Fruit fly (Drosophila melanogaster) whole organism, wandering third instar larva: ENCODE results near the gene Trf5.

Experiments
- Abd-B ChIP-seq: fragments of >200 bp; optimal IDR thresholded peaks from 2 replicates; lab custom pipeline; 2017; ENCODE audit warnings: missing biosample characterization, missing genetic modification characterization
- CG32264 ChIP-seq: fragments of 200-800 bp; sonication (Bioruptor generic); optimal IDR thresholded peaks from 2 replicates; lab custom pipeline; 2016; ENCODE audit warnings: missing biosample characterization, missing genetic modification characterization
- CrebA ChIP-seq: fragments of 200-800 bp; sonication (Bioruptor generic); optimal IDR thresholded peaks from 2 replicates; lab custom pipeline; 2016; ENCODE audit warnings: missing biosample characterization, mild to moderate bottlenecking, missing genetic modification characterization, borderline replicate concordance
- Dfd ChIP-seq: fragments of >200 bp; optimal IDR thresholded peaks from 2 replicates; lab custom pipeline; 2017; ENCODE audit warnings: missing biosample characterization, missing genetic modification characterization
- Dif ChIP-seq: fragments of 200-275, 200-300 bp; sonication (Bioruptor generic); optimal IDR thresholded peaks from 2 replicates; lab custom pipeline; 2018; ENCODE audit warnings: missing biosample characterization, missing genetic modification characterization; ENCODE audit not compliant: partially characterized antibody
- HLH106 ChIP-seq: fragments of 200-800 bp; optimal IDR thresholded peaks from 3 replicates; lab custom pipeline; 2019; ENCODE audit warnings: missing biosample characterization, mild to moderate bottlenecking, missing genetic modification characterization, moderate library complexity
- Hnf4 ChIP-seq: fragments of 200-800 bp; sonication (Bioruptor generic); optimal IDR thresholded peaks from 2 replicates; lab custom pipeline; 2016; ENCODE audit warnings: missing biosample characterization, mild to moderate bottlenecking, missing genetic modification characterization
- Hr78 ChIP-seq: fragments of >200 bp; optimal IDR thresholded peaks from 2 replicates; lab custom pipeline; 2017; ENCODE audit warnings: missing biosample characterization, missing genetic modification characterization
- Hr83 ChIP-seq: fragments of 200-300 bp; sonication (Bioruptor generic); optimal IDR thresholded peaks from 2 replicates; lab custom pipeline; 2016; ENCODE audit warnings: missing biosample characterization, mild to moderate bottlenecking, missing genetic modification characterization, moderate library complexity; ENCODE audit not compliant: poor library complexity, severe bottlenecking
- Jra ChIP-seq: sonication (Bioruptor generic); optimal IDR thresholded peaks from 2 replicates; lab custom pipeline; 2016; ENCODE audit warnings: missing biosample characterization, missing genetic modification characterization
- Mio ChIP-seq: sonication (Bioruptor generic); optimal IDR thresholded peaks from 2 replicates; lab custom pipeline; 2016; ENCODE audit warnings: missing biosample characterization, missing genetic modification characterization
- Myc ChIP-seq: fragments of >200 bp; optimal IDR thresholded peaks from 2 replicates; lab custom pipeline; 2017
- N ChIP-seq: fragments of >200 bp; optimal IDR thresholded peaks from 2 replicates; lab custom pipeline; 2018; ENCODE audit warnings: missing biosample characterization, missing external identifiers, missing genetic modification characterization
- OdsH ChIP-seq: fragments of 200-800 bp; sonication (Bioruptor generic); optimal IDR thresholded peaks from 2 replicates; lab custom pipeline; 2016; ENCODE audit warnings: missing biosample characterization, mild to moderate bottlenecking, missing genetic modification characterization
- Rel ChIP-seq, 2 experiments: fragments of 200-800 bp; sonication (Bioruptor generic) in 1 of 2; optimal IDR thresholded peaks; 2 replicates in 1 of 2; 3 replicates in 1 of 2; lab custom pipeline; 2016 to 2019; ENCODE audit warnings: mild to moderate bottlenecking in 2 of 2, missing biosample characterization in 2 of 2, missing genetic modification characterization in 2 of 2, moderate library complexity in 1 of 2
- Sp1 ChIP-seq: fragments of 200-800 bp; sonication (Bioruptor generic); optimal IDR thresholded peaks from 3 replicates; lab custom pipeline; 2019; ENCODE audit warnings: missing biosample characterization, mild to moderate bottlenecking, missing genetic modification characterization, moderate library complexity
- Vsx2 ChIP-seq: fragments of 200-300, 225-300 bp; sonication (Bioruptor generic); optimal IDR thresholded peaks from 2 replicates; lab custom pipeline; 2018; ENCODE audit warnings: missing biosample characterization, missing genetic modification characterization; ENCODE audit not compliant: partially characterized antibody
- br ChIP-seq: fragments of 200-800 bp; sonication (Bioruptor generic); optimal IDR thresholded peaks from 2 replicates; lab custom pipeline; 2016; ENCODE audit warnings: missing biosample characterization, missing genetic modification characterization
- dl ChIP-seq, 2 experiments: fragments of 175-275, 200-275 bp in 1 of 2; fragments of 200-275 bp in 1 of 2; sonication (Bioruptor generic); optimal IDR thresholded peaks; lab custom pipeline; 2018; ENCODE audit warnings: mild to moderate bottlenecking in 2 of 2, missing biosample characterization in 2 of 2, missing genetic modification characterization in 2 of 2, moderate library complexity in 2 of 2; ENCODE audit not compliant: partially characterized antibody in 2 of 2, insufficient read depth in 1 of 2
- dmrt93B ChIP-seq: fragments of 200-800 bp; sonication (Bioruptor generic); optimal IDR thresholded peaks from 2 replicates; lab custom pipeline; 2018; ENCODE audit warnings: missing biosample characterization, mild to moderate bottlenecking, missing genetic modification characterization
- dsf ChIP-seq: sonication (Bioruptor generic); optimal IDR thresholded peaks from 2 replicates; lab custom pipeline; 2016; ENCODE audit warnings: missing biosample characterization, missing genetic modification characterization, borderline replicate concordance
- ey ChIP-seq: fragments of 200-800 bp; sonication (Bioruptor generic); optimal IDR thresholded peaks from 2 replicates; lab custom pipeline; 2016; ENCODE audit warnings: missing biosample characterization, missing genetic modification characterization
- foxo ChIP-seq, 2 experiments: fragments of 200-800 bp; sonication (Bioruptor generic); optimal IDR thresholded peaks; 2 replicates in 1 of 2; 3 replicates in 1 of 2; lab custom pipeline; 2016 to 2017; ENCODE audit warnings: missing biosample characterization in 2 of 2, missing genetic modification characterization in 2 of 2
- fru ChIP-seq: fragments of 200-800 bp; sonication (Bioruptor generic); optimal IDR thresholded peaks from 3 replicates; lab custom pipeline; 2016; ENCODE audit warnings: missing biosample characterization, mild to moderate bottlenecking, missing genetic modification characterization
- h ChIP-seq: fragments of 200-800 bp; sonication (Bioruptor generic); optimal IDR thresholded peaks from 3 replicates; lab custom pipeline; 2016; ENCODE audit warnings: missing biosample characterization, mild to moderate bottlenecking, missing genetic modification characterization
- jim ChIP-seq: fragments of 175-275, 200-325 bp; sonication (Bioruptor generic); optimal IDR thresholded peaks from 2 replicates; lab custom pipeline; 2016; ENCODE audit warnings: missing biosample characterization, mild to moderate bottlenecking, missing genetic modification characterization
- pan ChIP-seq: fragments of >200 bp; optimal IDR thresholded peaks from 2 replicates; lab custom pipeline; 2017
- psq ChIP-seq: fragments of 200-800 bp; sonication (Bioruptor generic); optimal IDR thresholded peaks from 3 replicates; lab custom pipeline; 2017; ENCODE audit warnings: missing biosample characterization, mild to moderate bottlenecking, missing genetic modification characterization, moderate library complexity
- sage ChIP-seq: fragments of 200-800 bp; sonication (Bioruptor generic); optimal IDR thresholded peaks from 2 replicates; lab custom pipeline; 2016; ENCODE audit warnings: missing biosample characterization, mild to moderate bottlenecking, missing genetic modification characterization
- usp ChIP-seq: fragments of >200 bp; optimal IDR thresholded peaks from 2 replicates; lab custom pipeline; 2017; ENCODE audit warnings: missing biosample characterization, missing genetic modification characterization
- woc ChIP-seq: sonication (Bioruptor generic); optimal IDR thresholded peaks from 2 replicates; lab custom pipeline; 2016; ENCODE audit warnings: missing biosample characterization, mild to moderate bottlenecking, missing genetic modification characterization

Gene Trf5

DNA sequence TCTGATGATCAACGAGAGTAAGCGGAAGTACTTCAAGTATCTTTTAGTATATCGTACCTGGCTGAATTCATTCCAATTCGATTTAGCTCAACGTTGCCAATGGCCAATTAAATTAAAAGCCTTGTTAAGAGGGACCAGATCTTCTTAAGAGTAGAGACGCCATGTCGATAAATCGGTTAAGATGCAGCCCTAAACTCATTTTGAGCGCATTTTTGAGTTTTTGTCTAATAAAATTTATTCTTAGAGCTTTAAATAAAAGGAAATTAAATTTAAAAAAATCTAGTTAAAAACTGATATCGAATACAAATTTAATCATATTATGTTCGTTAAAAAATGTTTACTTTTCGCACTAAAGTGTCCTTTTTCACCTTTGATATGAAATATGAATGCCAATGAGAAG, at the start of gene Trf5:
Trf5 (minus strand) TSS at position 101 of the 400 bp plus-strand sequence.
- TF ChIP-seq Dfd (GFP tag; lab: Kevin White, UChicago) = no peak
- TF ChIP-seq HLH106 = no peak
- no peak for TF ChIP-seq usp (GFP tag; lab: Kevin White, UChicago)
- TF ChIP-seq Hr78 (GFP tag; lab: Kevin White, UChicago) = no peak
- TF ChIP-seq sage (GFP tag; lab: Kevin White, UChicago) = no peak
- no peak for TF ChIP-seq ey (GFP tag; lab: Kevin White, UChicago)
- TF ChIP-seq dl (GFP tag; optimal IDR thresholded peaks at IDR 0.05; lab: Kevin White, UChicago; ENCODE audit: insufficient read depth in 1 of 2, partially characterized antibody in 2 of 2) = no peak

DNA sequence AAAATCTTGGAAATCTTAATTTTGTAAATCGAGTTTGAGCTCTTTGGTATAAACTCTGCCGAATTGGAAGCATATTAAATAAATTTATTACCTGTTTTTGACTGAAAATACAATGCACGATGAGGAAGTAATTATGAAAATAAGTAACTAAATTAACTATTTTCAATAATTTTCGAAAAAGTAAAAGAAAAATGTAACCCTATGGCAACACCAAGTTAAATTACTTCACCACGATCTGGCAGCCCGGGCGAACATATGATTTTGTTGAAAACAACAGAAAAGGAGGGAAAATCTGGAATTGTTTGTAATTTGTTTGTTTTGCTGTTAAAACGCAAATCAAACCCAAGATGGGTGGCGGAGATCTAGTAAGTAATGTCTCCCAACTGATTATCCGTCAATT, 48.6 kb upstream of the Trf5 start, which contains the start of the genes CG9961 and Cwc25:
CG9961 (minus strand) TSS at position 83 of the 400 bp plus-strand sequence.
Cwc25 (plus strand) TSS at position 247 of the 400 bp plus-strand sequence.
- TF ChIP-seq HLH106 (peak; percentile 22), foxo (GFP tag; optimal IDR thresholded peaks at IDR 0.05; lab: Kevin White, UChicago) (peak in 1 of 2 experiments; percentile 8), Rel (GFP tag; optimal IDR thresholded peaks at IDR 0.05; lab: Kevin White, UChicago) (no peak), Rel (tag; optimal IDR thresholded peaks at IDR 0.05; lab: Kevin White, UChicago) (no peak)

DNA sequence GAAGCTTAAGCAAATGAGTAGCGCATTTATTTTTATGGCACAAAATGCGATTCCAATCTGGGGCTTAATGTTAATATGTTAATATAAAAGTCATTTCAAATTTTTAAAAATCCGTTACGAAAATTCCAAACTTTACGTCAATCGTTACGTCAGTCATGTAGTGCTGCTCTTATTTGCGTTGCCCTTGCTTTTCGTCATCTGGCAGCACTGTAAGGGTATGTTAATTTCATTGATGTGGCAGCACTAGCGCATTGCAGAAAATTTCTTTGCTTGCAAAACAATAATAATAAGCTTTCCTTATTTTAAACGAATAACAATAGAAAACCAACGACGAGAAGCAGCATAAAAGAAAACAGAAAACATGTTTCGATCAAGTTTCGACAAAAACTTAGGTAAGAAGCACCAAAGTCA, 43.6 kb upstream of the Trf5 start, which contains the start of gene Hrs:
Hrs (plus strand) TSS at position 167 of the 411 bp plus-strand sequence.
- TF ChIP-seq psq (GFP tag; lab: Kevin White, UChicago) (peak; percentile 23), N (GFP tag; lab: Kevin White, UChicago) (no peak), dsf (GFP tag; lab: Kevin White, UChicago) (no peak), HLH106 (no peak), CG32264 (GFP tag; lab: Kevin White, UChicago) (no peak), Rel (GFP tag; optimal IDR thresholded peaks at IDR 0.05; lab: Kevin White, UChicago) (no peak), Rel (tag; optimal IDR thresholded peaks at IDR 0.05; lab: Kevin White, UChicago) (peak; percentile 10)

DNA sequence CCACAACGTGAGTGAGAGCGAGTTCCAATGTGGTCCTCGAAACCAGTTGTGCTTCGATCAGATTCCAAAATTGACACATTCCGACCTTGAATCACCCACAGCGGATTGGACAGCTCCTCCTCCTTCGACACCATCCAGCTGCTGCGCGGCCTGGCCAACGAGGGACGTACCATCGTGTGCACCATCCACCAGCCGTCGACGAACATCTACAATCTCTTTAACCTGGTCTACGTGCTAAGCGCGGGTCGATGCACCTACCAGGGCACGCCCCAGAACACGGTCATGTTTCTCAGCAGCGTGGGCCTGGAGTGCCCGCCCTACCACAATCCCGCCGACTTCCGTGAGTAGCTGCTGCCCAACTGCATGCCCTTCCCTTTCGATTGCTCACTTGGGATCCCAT, 41.3 kb upstream of the Trf5 start:
- TF ChIP-seq Dfd (GFP tag; lab: Kevin White, UChicago) (no peak), Hnf4 (GFP tag; lab: Kevin White, UChicago) (no peak), ey (GFP tag; lab: Kevin White, UChicago) (no peak), HLH106 (no peak), jim (GFP tag; lab: Kevin White, UChicago) (no peak), Abd-B (GFP tag; lab: Kevin White, UChicago) (no peak), Rel (GFP tag; optimal IDR thresholded peaks at IDR 0.05; lab: Kevin White, UChicago) (no peak), Rel (tag; optimal IDR thresholded peaks at IDR 0.05; lab: Kevin White, UChicago) (no peak), Myc (no peak), OdsH (GFP tag; lab: Kevin White, UChicago) (no peak), usp (GFP tag; lab: Kevin White, UChicago) (no peak), pan (lab: Kevin White, UChicago) (no peak), fru (GFP tag; lab: Kevin White, UChicago) (no peak), sage (GFP tag; lab: Kevin White, UChicago) (no peak), Hr83 (GFP tag; lab: Kevin White, UChicago) (no peak), dl (GFP tag; optimal IDR thresholded peaks at IDR 0.05; lab: Kevin White, UChicago; ENCODE audit: insufficient read depth in 1 of 2, partially characterized antibody in 2 of 2) (no peak), foxo (GFP tag; optimal IDR thresholded peaks at IDR 0.05; lab: Kevin White, UChicago) (no peak)
- TF ChIP-seq, all 38 proteins: peak for 0

DNA sequence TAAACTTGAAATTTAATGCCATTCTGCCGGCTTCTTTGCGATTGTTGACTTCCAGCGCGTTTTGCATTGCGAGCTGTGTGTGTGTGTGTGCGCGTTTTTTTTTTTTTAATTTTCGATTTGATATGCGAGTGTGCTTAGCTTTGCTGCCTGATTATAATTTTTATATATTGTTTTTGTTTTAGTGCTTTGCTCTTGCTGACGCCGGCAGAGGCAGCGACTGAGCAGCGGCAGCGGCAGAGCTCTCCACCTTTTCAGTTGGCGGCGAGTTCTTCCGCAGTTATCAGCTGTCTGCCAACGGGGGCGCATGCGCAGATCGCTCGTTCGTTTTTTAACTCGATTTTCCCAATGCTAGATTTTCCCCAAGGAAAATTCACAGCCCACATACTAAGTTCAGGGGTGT, 39.3 kb upstream of the Trf5 start:
- TF ChIP-seq Mio = no peak
- no peak for TF ChIP-seq CG32264 (GFP tag; lab: Kevin White, UChicago)
- TF ChIP-seq Hr78 (GFP tag; lab: Kevin White, UChicago) = no peak
- TF ChIP-seq psq (GFP tag; lab: Kevin White, UChicago) = no peak
- no peak for TF ChIP-seq usp (GFP tag; lab: Kevin White, UChicago)
- TF ChIP-seq Vsx2 (GFP tag; lab: Kevin White, UChicago) = no peak
- TF ChIP-seq Myc = no peak

DNA sequence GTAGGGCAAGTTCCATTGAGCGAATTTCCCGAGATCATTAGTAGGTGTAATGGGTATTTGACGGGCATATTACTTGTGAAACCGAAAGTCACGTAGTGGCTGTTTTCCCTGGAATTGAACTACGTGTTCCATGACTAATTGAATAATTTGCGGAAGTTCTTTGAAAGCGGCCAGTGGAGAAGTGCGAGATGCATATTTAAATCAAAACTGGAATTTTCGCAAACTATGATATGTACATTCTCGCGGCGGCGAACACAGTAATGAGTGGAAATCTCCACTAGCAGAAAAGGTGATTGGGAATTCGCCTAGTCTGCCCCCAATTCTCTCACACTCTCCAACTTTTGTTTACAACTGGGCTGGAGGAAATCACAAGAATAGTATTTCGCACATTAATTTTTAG, 38.7 kb upstream of the Trf5 start:
- TF ChIP-seq CG32264 (GFP tag; lab: Kevin White, UChicago) = no peak

DNA sequence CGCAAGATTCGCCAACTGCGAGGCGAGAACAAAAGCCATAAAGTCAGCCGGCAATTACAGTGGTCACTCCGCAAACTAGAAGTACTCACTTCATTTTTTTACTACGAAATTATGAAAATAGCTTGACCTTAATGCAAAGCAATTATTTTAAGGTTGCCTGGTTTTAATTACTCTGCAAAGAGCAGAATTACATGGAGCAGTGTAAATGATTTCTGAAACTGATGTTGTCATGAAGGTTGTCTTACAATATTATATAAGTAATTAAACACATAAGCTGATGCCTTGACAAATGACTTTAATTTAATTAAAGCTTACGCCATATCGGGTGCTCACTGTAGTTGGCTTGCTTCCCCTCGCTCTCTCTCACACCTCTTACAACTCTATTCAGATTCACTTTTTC, 38.0 kb upstream of the Trf5 start:
- TF ChIP-seq Rel (GFP tag; optimal IDR thresholded peaks at IDR 0.05; lab: Kevin White, UChicago) = no peak
- TF ChIP-seq Rel (tag; optimal IDR thresholded peaks at IDR 0.05; lab: Kevin White, UChicago) = no peak
- peak; percentile 45 for TF ChIP-seq br (GFP tag; lab: Kevin White, UChicago)
- peak in 1 of 2 experiments; percentile 59 for TF ChIP-seq foxo (GFP tag; optimal IDR thresholded peaks at IDR 0.05; lab: Kevin White, UChicago)
- TF ChIP-seq h (GFP tag; lab: Kevin White, UChicago) = peak; percentile 77
- peak; percentile 23 for TF ChIP-seq Sp1
- peak; percentile 49 for TF ChIP-seq dmrt93B
- TF ChIP-seq psq (GFP tag; lab: Kevin White, UChicago) = peak; percentile 47
- TF ChIP-seq Dif (GFP tag; lab: Kevin White, UChicago) = no peak
- no peak for TF ChIP-seq sage (GFP tag; lab: Kevin White, UChicago)
- TF ChIP-seq CrebA (GFP tag; lab: Kevin White, UChicago) = no peak
- TF ChIP-seq jim (GFP tag; lab: Kevin White, UChicago) = no peak
- TF ChIP-seq Hnf4 (GFP tag; lab: Kevin White, UChicago) = peak; percentile 9
- TF ChIP-seq woc = peak; percentile 53
- TF ChIP-seq Vsx2 (GFP tag; lab: Kevin White, UChicago) = no peak
- no peak for TF ChIP-seq Abd-B (GFP tag; lab: Kevin White, UChicago)
- TF ChIP-seq Hr83 (GFP tag; lab: Kevin White, UChicago) = no peak
- TF ChIP-seq Dfd (GFP tag; lab: Kevin White, UChicago) = no peak
- no peak for TF ChIP-seq CG32264 (GFP tag; lab: Kevin White, UChicago)
- TF ChIP-seq ey (GFP tag; lab: Kevin White, UChicago) = peak; percentile 69
- TF ChIP-seq OdsH (GFP tag; lab: Kevin White, UChicago) = peak; percentile 66
- peak; percentile 63 for TF ChIP-seq HLH106
- peak; percentile 2 for TF ChIP-seq Jra (GFP tag; lab: Kevin White, UChicago)
